Worm (Caenorhabditis elegans): ENCODE data around the gene tgn-38.

tgn-38 gene

DNA sequence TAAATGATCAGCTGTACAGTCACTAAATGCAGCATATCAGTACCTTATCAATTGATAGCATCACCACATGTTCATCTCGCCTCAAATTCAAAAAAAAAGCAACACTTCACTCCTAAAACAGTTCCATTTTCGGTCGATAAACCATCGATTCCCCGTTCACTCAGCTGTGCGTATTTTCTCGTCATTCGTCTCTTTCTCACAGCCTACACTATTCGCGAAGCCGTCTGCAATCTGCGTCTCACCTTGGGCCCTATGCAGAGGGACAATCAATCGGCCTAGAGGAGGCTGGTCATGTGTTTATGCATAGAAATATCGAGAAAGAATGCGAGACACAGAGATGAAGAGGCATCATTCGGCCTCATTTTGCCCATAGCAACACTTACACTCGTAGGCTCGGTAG, 3.4 kb upstream of the tgn-38 start (continued):
- TF ChIP-seq zip-2 (tag; optimal IDR thresholded peaks at IDR 0.05) (peak; percentile 65), pqm-1 (tag; optimal IDR thresholded peaks at IDR 0.05) (peak; percentile 95), dmd-9 (GFP tag; IDR thresholded peaks at IDR 0.05) (0 out of 2 replicates have a peak, but pooled peaks have one; percentile 46), mes-2 (tag; optimal IDR thresholded peaks at IDR 0.05; ENCODE audit: poor library complexity, severe bottlenecking) (peak; percentile 74), nhr-25 (tag; optimal IDR thresholded peaks at IDR 0.05; ENCODE audit: borderline replicate concordance, insufficient read depth) (peak; percentile 28), lin-1 (GFP tag; IDR thresholded peaks at IDR 0.05) (peak; percentile 48; the same call in 1 of the 2 replicates), T26A8.4 (GFP tag; IDR thresholded peaks at IDR 0.05) (peak; percentile 90), zfp-2 (tag; optimal IDR thresholded peaks at IDR 0.05) (no peak), php-3 (GFP tag; IDR thresholded peaks at IDR 0.05) (peak; percentile 77), lir-3 (tag; optimal IDR thresholded peaks at IDR 0.05) (no peak), Y5F2A.4 (GFP tag; optimal IDR thresholded peaks at IDR 0.05) (no peak), F49E8.2 (tag; optimal IDR thresholded peaks at IDR 0.05; ENCODE audit: borderline replicate concordance) (no peak), zag-1 (tag; optimal IDR thresholded peaks at IDR 0.05) (no peak), dmd-8 (GFP tag; IDR thresholded peaks at IDR 0.05) (no peak), snpc-4 (tag; optimal IDR thresholded peaks at IDR 0.05) (no peak), F26F4.8 (GFP tag; conservative IDR thresholded peaks at IDR 0.05) (no peak), dmd-6 (GFP tag; IDR thresholded peaks at IDR 0.05) (peak; percentile 99)

DNA sequence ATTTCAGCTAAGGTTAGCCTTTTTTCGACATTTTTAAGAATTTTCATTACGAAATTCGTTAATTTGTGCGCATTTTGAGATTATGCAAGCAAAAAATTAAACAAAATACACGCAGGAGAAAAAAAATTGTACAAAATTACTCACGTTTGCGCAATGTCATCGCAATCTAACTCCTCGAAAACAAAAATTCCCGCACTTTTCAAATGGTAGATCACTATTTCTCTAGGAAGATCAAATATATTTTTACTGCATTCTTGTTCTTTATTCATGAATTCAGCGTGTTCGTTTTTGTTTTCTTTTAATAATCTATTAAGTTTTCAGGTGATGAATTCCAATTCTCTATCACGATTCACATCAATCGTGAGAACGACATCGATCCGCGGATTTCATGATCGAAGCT, 2.0 kb upstream of the tgn-38 start, which contains the start of the genes T12G3.6 and mrpl-51:
Gene T12G3.6 (minus strand): TSS at position 269 of the 400 bp plus-strand sequence.
Gene mrpl-51 (plus strand): TSS at position 322 of the 400 bp plus-strand sequence.
- TF ChIP-seq Y5F2A.4 (GFP tag; optimal IDR thresholded peaks at IDR 0.05) (no peak), php-3 (GFP tag; IDR thresholded peaks at IDR 0.05) (no peak), ceh-32 (tag; optimal IDR thresholded peaks at IDR 0.05; ENCODE audit: poor library complexity) (no peak), nhr-48 (tag; optimal IDR thresholded peaks at IDR 0.05) (no peak), lin-39 (tag; optimal IDR thresholded peaks at IDR 0.05) (no peak), hlh-30 (tag; optimal IDR thresholded peaks at IDR 0.05; ENCODE audit: insufficient read depth) (no peak), unc-130 (GFP tag; optimal IDR thresholded peaks at IDR 0.05) (no peak), snpc-4 (tag; optimal IDR thresholded peaks at IDR 0.05) (no peak), nhr-111 (GFP tag; optimal IDR thresholded peaks at IDR 0.05) (no peak), zfp-3 (GFP tag; conservative IDR thresholded peaks at IDR 0.05) (no peak), jun-1 (tag; optimal IDR thresholded peaks at IDR 0.05) (no peak), unc-62 (GFP tag; optimal IDR thresholded peaks at IDR 0.05 in 1 of 2) (peak in 1 of 2 experiments; percentile 63), unc-62 (tag; optimal IDR thresholded peaks at IDR 0.05) (no peak), aha-1 (tag) (peak; percentile 38), nhr-28 (tag; optimal IDR thresholded peaks at IDR 0.05) (no peak), lir-3 (tag; optimal IDR thresholded peaks at IDR 0.05) (no peak), mep-1 (tag; optimal IDR thresholded peaks at IDR 0.05) (no peak)

DNA sequence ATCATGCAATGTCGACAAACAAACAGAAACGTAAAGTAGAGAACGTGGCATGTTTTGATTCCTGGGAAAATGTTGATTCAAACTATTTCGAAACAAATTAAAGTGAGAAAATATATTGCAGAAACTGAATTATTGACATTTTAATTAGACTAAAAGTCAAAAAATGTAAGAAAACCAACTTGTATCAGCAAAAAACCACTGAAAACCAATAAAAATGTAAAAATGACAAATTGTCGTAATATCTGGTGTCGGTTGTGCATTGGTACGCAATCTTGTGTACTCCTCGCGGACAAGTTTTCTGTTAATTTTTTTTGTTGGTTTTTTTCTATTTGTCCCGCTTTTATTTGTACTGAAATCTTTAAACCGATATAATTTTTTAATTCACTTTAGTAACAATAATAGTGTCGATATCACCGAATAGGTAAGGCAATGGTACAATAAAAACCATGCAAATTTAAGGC, 778 bp upstream of the tgn-38 start, which contains the start of gene T12G3.11:
Gene T12G3.11 (minus strand): TSS at position 51 of the 461 bp plus-strand sequence.
- TF ChIP-seq ztf-11 (tag; optimal IDR thresholded peaks at IDR 0.05) (no peak), hlh-30 (tag; optimal IDR thresholded peaks at IDR 0.05; ENCODE audit: insufficient read depth) (peak; percentile 12), mdl-1 (tag; optimal IDR thresholded peaks at IDR 0.05) (no peak), ztf-7 (tag; optimal IDR thresholded peaks at IDR 0.05) (peak; percentile 86), dmd-6 (GFP tag; IDR thresholded peaks at IDR 0.05) (0 out of 2 replicates have a peak, but pooled peaks have one; percentile 8), dve-1 (tag; optimal IDR thresholded peaks at IDR 0.05; ENCODE audit: insufficient read depth) (peak; percentile 39), dpl-1 (GFP tag; optimal IDR thresholded peaks at IDR 0.05) (peak; percentile 61), lsy-2 (tag; optimal IDR thresholded peaks at IDR 0.05) (peak in 1 of 2 experiments; percentile 79), saeg-2 (GFP tag; IDR thresholded peaks at IDR 0.05) (no peak), lin-38 (GFP tag; IDR thresholded peaks at IDR 0.05) (peak; percentile 42), T20F7.1 (GFP tag; optimal IDR thresholded peaks at IDR 0.05) (peak; percentile 49), daf-16 (GFP tag; optimal IDR thresholded peaks at IDR 0.05) (no peak), daf-16 (tag; optimal IDR thresholded peaks at IDR 0.05) (peak; percentile 44), mep-1 (tag; optimal IDR thresholded peaks at IDR 0.05) (peak; percentile 29), tra-1 (GFP tag; IDR thresholded peaks at IDR 0.05) (no peak)
